Worm (Caenorhabditis elegans) whole organism, L2 larva: ENCODE measurements around the gene F13E9.9.

Experiments used
- C34F6.9 ChIP-seq: fragments of 150-350 bp; optimal IDR thresholded peaks from 2 replicates; lab custom pipeline; 2014; ENCODE audit warnings: missing biosample characterization, missing genetic modification characterization
- F13H6.1 ChIP-seq: sonication (generic microtip); optimal IDR thresholded peaks from 2 replicates; lab custom pipeline; 2016; ENCODE audit warnings: missing genetic modification characterization, missing compliant biosample characterization
- R02D3.7 ChIP-seq: fragments of 150-350 bp; optimal IDR thresholded peaks from 2 replicates; lab custom pipeline; 2014; ENCODE audit warnings: missing biosample characterization, missing genetic modification characterization
- Y55F3AM.14 ChIP-seq: fragments of 200-800 bp; sonication (Bioruptor generic); optimal IDR thresholded peaks from 2 replicates; lab custom pipeline; 2018; ENCODE audit warnings: mild to moderate bottlenecking, missing genetic modification characterization, missing compliant biosample characterization
- alr-1 ChIP-seq: fragments of 150-350 bp; optimal IDR thresholded peaks from 2 replicates; lab custom pipeline; 2014; ENCODE audit warnings: missing biosample characterization, missing genetic modification characterization
- aly-2 ChIP-seq: fragments of 150-350 bp; optimal IDR thresholded peaks from 2 replicates; lab custom pipeline; 2014; ENCODE audit warnings: missing biosample characterization, missing genetic modification characterization
- ama-1 ChIP-seq: fragments of 150-350 bp; optimal IDR thresholded peaks from 2 replicates; lab custom pipeline; 2018; ENCODE audit warnings: inconsistent platforms
- blmp-1 ChIP-seq: sonication (generic microtip); optimal IDR thresholded peaks from 2 replicates; lab custom pipeline; 2017; ENCODE audit warnings: missing genetic modification characterization, mild to moderate bottlenecking, missing compliant biosample characterization, antibody characterized with exemption, moderate library complexity; ENCODE audit not compliant: insufficient read depth
- ceh-16 ChIP-seq: fragments of 150-350 bp; optimal IDR thresholded peaks from 2 replicates; lab custom pipeline; 2014; ENCODE audit warnings: missing biosample characterization, missing genetic modification characterization
- ceh-82 ChIP-seq: fragments of 150-350 bp; optimal IDR thresholded peaks from 2 replicates; lab custom pipeline; 2014; ENCODE audit warnings: missing biosample characterization, missing genetic modification characterization
- dmd-4 ChIP-seq: sonication (generic microtip); optimal IDR thresholded peaks from 2 replicates; lab custom pipeline; 2017; ENCODE audit warnings: missing biosample characterization, missing genetic modification characterization
- egl-27 ChIP-seq: sonication (generic microtip); optimal IDR thresholded peaks from 3 replicates; lab custom pipeline; 2017; ENCODE audit warnings: missing biosample characterization, missing genetic modification reagents, missing genetic modification characterization
- fos-1 ChIP-seq: fragments of 150-350 bp; optimal IDR thresholded peaks from 2 replicates; lab custom pipeline; 2014; ENCODE audit warnings: missing biosample characterization, missing genetic modification characterization
- gmeb-1 ChIP-seq: fragments of 150-350 bp; optimal IDR thresholded peaks from 2 replicates; lab custom pipeline; 2014; ENCODE audit warnings: missing biosample characterization, missing genetic modification characterization
- lin-11 ChIP-seq: fragments of 150-350 bp; sonication (generic microtip); optimal IDR thresholded peaks from 2 replicates; lab custom pipeline; 2014; ENCODE audit warnings: missing biosample characterization, missing genetic modification characterization, inconsistent platforms, mixed read lengths
- lin-13 ChIP-seq: fragments of 150-350 bp; optimal IDR thresholded peaks from 2 replicates; lab custom pipeline; 2014; ENCODE audit warnings: missing biosample characterization, missing genetic modification reagents, missing genetic modification characterization
- lsy-2 ChIP-seq, 2 experiments: fragments of 150-350 bp in 1 of 2; sonication (generic microtip) in 1 of 2; optimal IDR thresholded peaks; 2 replicates each; lab custom pipeline; 2014 to 2017; ENCODE audit warnings: missing biosample characterization in 2 of 2, missing genetic modification characterization in 2 of 2
- mdl-1 ChIP-seq, 2 experiments: fragments of 150-350 bp in 1 of 2; sonication (generic microtip) in 1 of 2; optimal IDR thresholded peaks; 2 replicates each; lab custom pipeline; 2017; ENCODE audit warnings: missing biosample characterization in 2 of 2, missing genetic modification characterization in 2 of 2
- nhr-10 ChIP-seq: sonication (generic microtip); optimal IDR thresholded peaks from 2 replicates; lab custom pipeline; 2017; ENCODE audit warnings: missing biosample characterization, missing genetic modification characterization
- nhr-11 ChIP-seq: fragments of 150-350 bp; optimal IDR thresholded peaks from 2 replicates; lab custom pipeline; 2014; ENCODE audit warnings: missing biosample characterization, missing genetic modification characterization
- nhr-129 ChIP-seq: fragments of 150-350 bp; optimal IDR thresholded peaks from 2 replicates; lab custom pipeline; 2014; ENCODE audit warnings: missing biosample characterization, missing genetic modification characterization
- nhr-23 ChIP-seq: fragments of 150-350 bp; optimal IDR thresholded peaks from 2 replicates; lab custom pipeline; 2014; ENCODE audit warnings: missing biosample characterization, missing genetic modification reagents, missing genetic modification characterization
- nhr-237 ChIP-seq: fragments of 150-350 bp; optimal IDR thresholded peaks from 2 replicates; lab custom pipeline; 2014; ENCODE audit warnings: missing biosample characterization, missing genetic modification characterization
- nhr-25 ChIP-seq: fragments of 150-350 bp; sonication (generic microtip); optimal IDR thresholded peaks from 3 replicates; lab custom pipeline; 2014; ENCODE audit warnings: missing biosample characterization, missing genetic modification characterization
- nhr-77 ChIP-seq: fragments of 150-350 bp; optimal IDR thresholded peaks from 2 replicates; lab custom pipeline; 2014; ENCODE audit warnings: missing biosample characterization, missing genetic modification characterization
- peb-1 ChIP-seq: fragments of 150-350 bp; optimal IDR thresholded peaks from 2 replicates; lab custom pipeline; 2014; ENCODE audit warnings: missing biosample characterization, missing genetic modification characterization
- sem-4 ChIP-seq: fragments of 150-350 bp; optimal IDR thresholded peaks from 2 replicates; lab custom pipeline; 2014; ENCODE audit warnings: missing biosample characterization, missing genetic modification reagents, missing genetic modification characterization
- sma-9 ChIP-seq, 2 experiments: fragments of 150-350 bp in 1 of 2; sonication (generic microtip) in 1 of 2; optimal IDR thresholded peaks; 2 replicates each; lab custom pipeline; 2014 to 2016; ENCODE audit warnings: missing genetic modification characterization in 2 of 2, mild to moderate bottlenecking in 1 of 2, missing biosample characterization in 1 of 2, missing compliant biosample characterization in 1 of 2, missing genetic modification reagents in 1 of 2, moderate library complexity in 1 of 2
- snpc-4 ChIP-seq: fragments of 150-350 bp; optimal IDR thresholded peaks from 2 replicates; lab custom pipeline; 2014; ENCODE audit warnings: missing biosample characterization, missing genetic modification characterization
- unc-39 ChIP-seq: fragments of 150-350 bp; optimal IDR thresholded peaks from 2 replicates; lab custom pipeline; 2014; ENCODE audit warnings: missing biosample characterization, missing genetic modification characterization
- unc-62 ChIP-seq: fragments of 150-350 bp; optimal IDR thresholded peaks from 2 replicates; lab custom pipeline; 2014; ENCODE audit warnings: missing biosample characterization, missing genetic modification reagents, missing genetic modification characterization
- ztf-1 ChIP-seq: fragments of 200-800 bp; sonication (Bioruptor generic); conservative IDR thresholded peaks from 2 replicates; pipeline ENCODE4 v1.3.6; 2022; ENCODE audit warnings: missing genetic modification characterization, missing compliant biosample characterization
- ztf-4 ChIP-seq: fragments of 150-350 bp; optimal IDR thresholded peaks from 2 replicates; lab custom pipeline; 2014; ENCODE audit warnings: missing biosample characterization, missing genetic modification characterization

F13E9.9 gene

ce11 chrIV:10889820-10890462 lies 9.1 kb downstream of the F13E9.9 start, which contains the start of gene F13E9.15:
TSS of gene F13E9.15 (minus strand) at chrIV:10889870.
- TF ChIP-seq R02D3.7 (tag; lab: Kevin White, UChicago) (no peak), fos-1 (tag; lab: Kevin White, UChicago) (no peak), C34F6.9 (tag; lab: Kevin White, UChicago) (no peak), ceh-82 (tag; lab: Kevin White, UChicago) (no peak), nhr-77 (tag; lab: Kevin White, UChicago) (no peak), Y55F3AM.14 (GFP tag; lab: Kevin White, UChicago) (no peak), alr-1 (no peak), snpc-4 (tag; lab: Kevin White, UChicago) (no peak), unc-39 (no peak), nhr-11 (tag; lab: Kevin White, UChicago) (no peak), nhr-25 (tag; lab: Kevin White, UChicago) (no peak), dmd-4 (tag; lab: Kevin White, UChicago) (no peak)

- no peak for TF ChIP-seq egl-27 (tag; lab: Kevin White, UChicago)
Measured at ce11 chrIV:10887285-10887684, 11.7 kb downstream of the F13E9.9 start, which contains the start of gene F13E9.16. TSS of gene F13E9.16 (minus strand) at chrIV:10887385.

ce11 chrIV:10885915-10886314 lies 13.1 kb downstream of the F13E9.9 start, which contains the start of gene srlf-11:
TSS of gene srlf-11 (minus strand) at chrIV:10886015.
- TF ChIP-seq aly-2 (tag; lab: Kevin White, UChicago), result no peak

ce11 chrIV:10884263-10884662 lies 14.7 kb downstream of the F13E9.9 start, which contains the start of gene F13E9.5:
TSS of gene F13E9.5 (minus strand) at chrIV:10884363.
- TF ChIP-seq unc-62 (GFP tag; lab: Kevin White, UChicago) (no peak), peb-1 (no peak), unc-39 (no peak), ztf-4 (tag; lab: Kevin White, UChicago) (no peak), sem-4 (tag; lab: Kevin White, UChicago) (no peak), lin-13 (GFP tag; lab: Kevin White, UChicago) (no peak), nhr-10 (tag; lab: Kevin White, UChicago) (no peak), ztf-1 (no peak), mdl-1 (tag; optimal IDR thresholded peaks at IDR 0.05; lab: Kevin White, UChicago) (no peak)

- TF ChIP-seq ceh-82 (tag; lab: Kevin White, UChicago) (no peak), nhr-23 (tag; lab: Kevin White, UChicago) (no peak), ztf-4 (tag; lab: Kevin White, UChicago) (no peak), unc-39 (no peak), nhr-237 (tag; lab: Kevin White, UChicago) (no peak), nhr-129 (tag; lab: Kevin White, UChicago) (no peak), sma-9 (GFP tag; optimal IDR thresholded peaks at IDR 0.05; lab: Kevin White, UChicago) (peak; percentile 46), sma-9 (tag; optimal IDR thresholded peaks at IDR 0.05; lab: Kevin White, UChicago) (no peak), ama-1 (lab: Kevin White, UChicago) (no peak), nhr-77 (tag; lab: Kevin White, UChicago) (no peak), mdl-1 (tag; optimal IDR thresholded peaks at IDR 0.05; lab: Kevin White, UChicago) (no peak), C34F6.9 (tag; lab: Kevin White, UChicago) (no peak), alr-1 (no peak), blmp-1 (no peak), lin-11 (tag; lab: Kevin White, UChicago) (no peak), fos-1 (tag; lab: Kevin White, UChicago) (peak; percentile 24)
Measured at ce11 chrIV:10881230-10881629, 17.8 kb downstream of the F13E9.9 start, which contains the start of gene F13E9.13. TSS of gene F13E9.13 (plus strand) at chrIV:10881546.

ce11 chrIV:10880264-10880663 lies 18.7 kb downstream of the F13E9.9 start, which contains the start of gene fipr-15:
TSS of gene fipr-15 (plus strand) at chrIV:10880564.
- no peak for TF ChIP-seq ceh-16 (tag; lab: Kevin White, UChicago)
- no peak for TF ChIP-seq dmd-4 (tag; lab: Kevin White, UChicago)
- TF ChIP-seq F13H6.1, result no peak
- no peak for TF ChIP-seq C34F6.9 (tag; lab: Kevin White, UChicago)
- TF ChIP-seq nhr-77 (tag; lab: Kevin White, UChicago), result no peak
- TF ChIP-seq peb-1, result no peak
- no peak for TF ChIP-seq sem-4 (tag; lab: Kevin White, UChicago)
- no peak for TF ChIP-seq nhr-237 (tag; lab: Kevin White, UChicago)
- TF ChIP-seq ceh-82 (tag; lab: Kevin White, UChicago), result no peak
- no peak for TF ChIP-seq unc-62 (GFP tag; lab: Kevin White, UChicago)
- no peak for TF ChIP-seq R02D3.7 (tag; lab: Kevin White, UChicago)
- TF ChIP-seq nhr-25 (tag; lab: Kevin White, UChicago), result no peak
- no peak for TF ChIP-seq lsy-2 (tag; optimal IDR thresholded peaks at IDR 0.05; lab: Kevin White, UChicago)
- no peak for TF ChIP-seq gmeb-1 (tag; lab: Kevin White, UChicago)
- no peak for TF ChIP-seq fos-1 (tag; lab: Kevin White, UChicago)
